Fruit fly (Drosophila melanogaster) whole organism, adult: ENCODE measurements around the gene crm.

ENCODE experiments used
- CG11617 ChIP-seq: fragments of 200-800 bp; sonication (Bioruptor generic); optimal IDR thresholded peaks from 2 replicates; lab custom pipeline; 2017; ENCODE audit warnings: mild to moderate bottlenecking, missing biosample characterization, missing genetic modification reagents, missing genetic modification characterization
- CG12768 ChIP-seq: fragments of 200-800 bp; sonication (Bioruptor generic); optimal IDR thresholded peaks from 2 replicates; lab custom pipeline; 2017; ENCODE audit warnings: missing biosample characterization, missing genetic modification characterization, mild to moderate bottlenecking, moderate library complexity, missing genetic modification reagents
- CG14711 ChIP-seq: fragments of 200-800 bp; sonication (Bioruptor generic); optimal IDR thresholded peaks from 2 replicates; lab custom pipeline; 2018; ENCODE audit warnings: missing biosample characterization, mild to moderate bottlenecking, missing genetic modification characterization, moderate library complexity
- CG1620 ChIP-seq: fragments of 200-800 bp; sonication (Bioruptor generic); optimal IDR thresholded peaks from 2 replicates; lab custom pipeline; 2016; ENCODE audit warnings: missing biosample characterization, missing genetic modification characterization
- CG33017 ChIP-seq: fragments of 200-800 bp; sonication (Bioruptor generic); optimal IDR thresholded peaks from 2 replicates; lab custom pipeline; 2018; ENCODE audit warnings: missing biosample characterization, mild to moderate bottlenecking, missing genetic modification characterization, moderate library complexity
- CG5204 ChIP-seq: fragments of 200-800 bp; sonication (Bioruptor generic); optimal IDR thresholded peaks from 2 replicates; lab custom pipeline; 2016; ENCODE audit warnings: missing biosample characterization, missing genetic modification characterization
- CG7045 ChIP-seq: fragments of 200-800 bp; sonication (Bioruptor generic); optimal IDR thresholded peaks from 2 replicates; lab custom pipeline; 2017; ENCODE audit warnings: missing biosample characterization, mild to moderate bottlenecking, missing genetic modification characterization
- CG7101 ChIP-seq: fragments of 200-800 bp; sonication (Bioruptor generic); optimal IDR thresholded peaks from 2 replicates; lab custom pipeline; 2018; ENCODE audit warnings: missing biosample characterization, mild to moderate bottlenecking, missing genetic modification characterization, moderate library complexity
- Clk ChIP-seq: fragments of 200-800 bp; sonication (Bioruptor generic); optimal IDR thresholded peaks from 2 replicates; lab custom pipeline; 2017; ENCODE audit warnings: missing biosample characterization, missing genetic modification characterization
- Crg-1 ChIP-seq: fragments of 200-800 bp; sonication (Bioruptor generic); optimal IDR thresholded peaks from 2 replicates; lab custom pipeline; 2016; ENCODE audit warnings: missing biosample characterization, missing genetic modification characterization
- Hr96 ChIP-seq: fragments of 200-800 bp; sonication (Bioruptor generic); optimal IDR thresholded peaks from 2 replicates; lab custom pipeline; 2016; ENCODE audit warnings: missing biosample characterization, missing genetic modification characterization
- Mnt ChIP-seq: fragments of 200-800 bp; sonication (Bioruptor generic); optimal IDR thresholded peaks from 2 replicates; lab custom pipeline; 2016; ENCODE audit warnings: missing biosample characterization, mild to moderate bottlenecking, missing genetic modification characterization
- bab1 ChIP-seq: fragments of 200-800 bp; sonication (Bioruptor generic); optimal IDR thresholded peaks from 3 replicates; lab custom pipeline; 2019; ENCODE audit warnings: missing biosample characterization, mild to moderate bottlenecking, missing genetic modification characterization, moderate library complexity
- cic ChIP-seq: fragments of 200-800 bp; sonication (Bioruptor generic); optimal IDR thresholded peaks from 2 replicates; lab custom pipeline; 2017; ENCODE audit warnings: missing biosample characterization, mild to moderate bottlenecking, missing genetic modification characterization, moderate library complexity
- cnc ChIP-seq, 2 experiments: fragments of >200 bp; optimal IDR thresholded peaks; 2 replicates each; lab custom pipeline; 2017
- kay ChIP-seq: fragments of 200-800 bp; sonication (Bioruptor generic); peaks from one replicate; lab custom pipeline; 2016; ENCODE audit warnings: missing biosample characterization, missing genetic modification characterization, borderline replicate concordance
- ovo ChIP-seq: fragments of 200-800 bp; sonication (Bioruptor generic); optimal IDR thresholded peaks from 2 replicates; lab custom pipeline; 2016; ENCODE audit warnings: missing biosample characterization, missing genetic modification characterization
- pad ChIP-seq: fragments of 200-800 bp; sonication (Bioruptor generic); optimal IDR thresholded peaks from 3 replicates; lab custom pipeline; 2017; ENCODE audit warnings: missing biosample characterization, missing genetic modification characterization, mild to moderate bottlenecking, moderate library complexity, missing genetic modification reagents
- tj ChIP-seq: fragments of 200-800 bp; sonication (Bioruptor generic); optimal IDR thresholded peaks from 3 replicates; lab custom pipeline; 2017; ENCODE audit warnings: missing biosample characterization, mild to moderate bottlenecking, missing genetic modification characterization, moderate library complexity
- toe ChIP-seq: fragments of 200-800 bp; sonication (Bioruptor generic); optimal IDR thresholded peaks from 2 replicates; lab custom pipeline; 2016; ENCODE audit warnings: missing biosample characterization, missing genetic modification characterization

crm gene

dm6 chrX:2743020-2743419, 4.4 kb upstream of the crm start:
- TF ChIP-seq kay (GFP tag; lab: Kevin White, UChicago) (no peak), CG12768 (peak; percentile 84), toe (GFP tag; lab: Kevin White, UChicago) (peak; percentile 50), cic (no peak), cnc (optimal IDR thresholded peaks at IDR 0.05; lab: Kevin White, UChicago) (no peak), CG33017 (tag; lab: Kevin White, UChicago) (peak; percentile 68), Clk (peak; percentile 38), Hr96 (GFP tag; lab: Kevin White, UChicago) (peak; percentile 90), CG7101 (tag; lab: Kevin White, UChicago) (peak; percentile 90), CG1620 (peak; percentile 64), CG7045 (GFP tag; lab: Kevin White, UChicago) (peak; percentile 72), Crg-1 (GFP tag; lab: Kevin White, UChicago) (peak; percentile 73), CG5204 (GFP tag; lab: Kevin White, UChicago) (peak; percentile 75), tj (GFP tag; lab: Kevin White, UChicago) (peak; percentile 48), CG14711 (tag; lab: Kevin White, UChicago) (peak; percentile 82), pad (GFP tag; lab: Kevin White, UChicago) (peak; percentile 58), bab1 (GFP tag; lab: Kevin White, UChicago) (peak; percentile 34), CG11617 (peak; percentile 83), Mnt (GFP tag; lab: Kevin White, UChicago) (peak; percentile 82), ovo (peak; percentile 58)

DNA sequence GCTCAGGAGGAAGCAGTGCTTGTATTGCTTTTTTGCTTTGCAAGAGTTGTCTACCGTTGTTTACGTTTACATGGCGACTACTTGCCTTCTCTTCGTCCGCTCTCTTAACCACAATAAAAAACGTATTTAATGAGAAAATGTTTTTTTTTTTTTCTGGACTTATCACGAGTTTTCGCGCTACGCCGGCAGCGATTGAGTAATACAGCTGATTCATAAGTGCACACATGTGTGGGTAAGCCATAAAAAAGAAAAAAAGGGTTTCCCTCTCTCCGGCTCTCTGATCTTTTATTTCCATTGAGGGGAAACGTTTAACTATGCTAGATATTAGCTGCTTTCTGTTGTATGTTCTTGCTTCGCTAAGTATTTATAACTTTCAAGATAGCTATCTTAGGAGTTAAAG, 3.5 kb upstream of the crm start:
- TF ChIP-seq cic (peak; percentile 94), CG12768 (peak; percentile 59), CG11617 (peak; percentile 56), cnc (optimal IDR thresholded peaks at IDR 0.05; lab: Kevin White, UChicago) (no peak), CG33017 (tag; lab: Kevin White, UChicago) (peak; percentile 52), kay (GFP tag; lab: Kevin White, UChicago) (peak; percentile 98), tj (GFP tag; lab: Kevin White, UChicago) (peak; percentile 49), Hr96 (GFP tag; lab: Kevin White, UChicago) (no peak), CG7101 (tag; lab: Kevin White, UChicago) (no peak), ovo (peak; percentile 3), Mnt (GFP tag; lab: Kevin White, UChicago) (peak; percentile 58), pad (GFP tag; lab: Kevin White, UChicago) (peak; percentile 89), Clk (no peak), CG1620 (no peak), bab1 (GFP tag; lab: Kevin White, UChicago) (no peak), CG7045 (GFP tag; lab: Kevin White, UChicago) (peak; percentile 11)

DNA sequence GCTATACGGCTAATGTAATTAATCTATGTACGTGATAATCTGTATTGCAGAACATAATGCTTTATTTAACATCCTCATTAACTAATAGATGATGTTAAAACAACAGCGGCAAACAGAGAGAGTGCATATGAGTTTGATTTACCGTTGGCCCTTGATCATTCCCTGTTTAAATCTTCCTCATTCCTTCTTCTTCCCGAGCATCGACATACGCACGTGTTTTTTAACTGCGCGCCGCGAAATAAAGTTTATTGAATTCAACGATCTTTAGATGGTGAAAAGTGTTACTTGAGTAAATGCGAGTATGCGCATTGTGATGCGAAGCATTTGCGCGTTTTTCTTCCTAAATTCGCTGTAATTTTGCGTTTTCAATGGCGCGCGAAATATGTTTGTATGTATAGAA, 1.5 kb upstream of the crm start, which contains the start of gene kirre:
Gene kirre, plus strand, starts transcription at position 301 of the 400 bp plus-strand sequence.
- no peak for TF ChIP-seq CG14711 (tag; lab: Kevin White, UChicago)
- TF ChIP-seq kay (GFP tag; lab: Kevin White, UChicago) = no peak
- TF ChIP-seq toe (GFP tag; lab: Kevin White, UChicago) = no peak
- no peak for TF ChIP-seq Crg-1 (GFP tag; lab: Kevin White, UChicago)
- TF ChIP-seq CG7101 (tag; lab: Kevin White, UChicago) = no peak
- TF ChIP-seq tj (GFP tag; lab: Kevin White, UChicago) = no peak
- no peak for TF ChIP-seq CG33017 (tag; lab: Kevin White, UChicago)

dm6 chrX:2732127-2732526, 6.4 kb downstream of the crm start, which contains the start of the genes ttm50 and CG2712:
ttm50 (minus strand) TSS chrX:2732190.
CG2712 (plus strand) TSS chrX:2732469.
- TF ChIP-seq cic (no peak), cnc (optimal IDR thresholded peaks at IDR 0.05; lab: Kevin White, UChicago) (no peak), Mnt (GFP tag; lab: Kevin White, UChicago) (peak; percentile 98), Hr96 (GFP tag; lab: Kevin White, UChicago) (no peak), tj (GFP tag; lab: Kevin White, UChicago) (peak; percentile 35), ovo (peak; percentile 44), CG14711 (tag; lab: Kevin White, UChicago) (peak; percentile 50), kay (GFP tag; lab: Kevin White, UChicago) (no peak), toe (GFP tag; lab: Kevin White, UChicago) (no peak), CG11617 (peak; percentile 77), pad (GFP tag; lab: Kevin White, UChicago) (peak; percentile 60), CG5204 (GFP tag; lab: Kevin White, UChicago) (no peak), CG1620 (peak; percentile 66), Crg-1 (GFP tag; lab: Kevin White, UChicago) (peak; percentile 32), bab1 (GFP tag; lab: Kevin White, UChicago) (peak; percentile 77), CG7045 (GFP tag; lab: Kevin White, UChicago) (peak; percentile 40), CG33017 (tag; lab: Kevin White, UChicago) (peak; percentile 29), Clk (peak; percentile 45), CG7101 (tag; lab: Kevin White, UChicago) (peak; percentile 68), CG12768 (peak; percentile 63)

DNA sequence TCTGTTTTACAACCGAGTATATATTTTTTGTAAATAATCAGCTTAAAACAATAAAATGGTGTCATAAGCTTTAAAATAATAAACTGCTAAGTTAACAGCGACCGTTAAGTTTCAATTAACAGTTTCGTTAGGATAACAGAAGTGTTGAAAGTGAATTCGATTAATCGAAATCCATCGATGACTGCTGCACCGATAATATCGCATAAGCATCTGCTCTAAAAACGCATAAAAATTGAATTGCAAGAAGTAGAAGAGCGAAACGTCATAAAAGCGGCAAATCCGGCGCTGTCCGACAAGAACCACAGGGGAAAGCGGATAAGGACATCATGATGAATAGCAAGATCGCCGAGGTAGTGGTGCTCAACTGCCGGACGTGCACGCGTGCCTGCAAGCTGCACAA, 11.1 kb downstream of the crm start, which contains the start of gene dwg:
Gene dwg, plus strand, starts transcription at position 193 of the 400 bp plus-strand sequence.
- TF ChIP-seq CG14711 (tag; lab: Kevin White, UChicago) (no peak), bab1 (GFP tag; lab: Kevin White, UChicago) (peak; percentile 29)

DNA sequence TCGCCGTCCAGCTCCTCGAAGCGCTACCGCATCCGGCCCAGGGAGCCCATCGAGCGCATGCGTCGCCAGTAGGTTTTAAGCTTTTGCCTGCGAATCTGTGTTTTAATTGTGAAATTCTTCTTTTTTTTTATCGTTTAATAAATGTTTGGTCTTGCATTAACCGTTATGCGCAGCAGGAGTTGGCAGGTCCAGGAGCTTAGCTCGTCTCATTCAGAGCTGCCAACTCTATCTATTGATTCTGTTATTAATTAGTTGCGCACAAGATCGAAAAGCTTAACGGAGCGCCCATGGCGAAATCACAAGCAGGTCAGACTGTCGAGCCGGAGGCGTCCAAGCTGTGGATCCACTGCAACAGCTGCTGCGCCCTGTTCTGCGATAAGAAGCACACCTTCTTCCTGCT, 12.2 kb downstream of the crm start, which contains the start of gene vilya:
Gene vilya, plus strand, starts transcription at position 259 of the 400 bp plus-strand sequence.
- TF ChIP-seq CG11617 (no peak), CG12768 (no peak), kay (GFP tag; lab: Kevin White, UChicago) (no peak), Clk (no peak), Crg-1 (GFP tag; lab: Kevin White, UChicago) (no peak), bab1 (GFP tag; lab: Kevin White, UChicago) (no peak), CG1620 (no peak), ovo (no peak), toe (GFP tag; lab: Kevin White, UChicago) (no peak), tj (GFP tag; lab: Kevin White, UChicago) (no peak), CG7101 (tag; lab: Kevin White, UChicago) (no peak), CG14711 (tag; lab: Kevin White, UChicago) (no peak), Mnt (GFP tag; lab: Kevin White, UChicago) (no peak), CG5204 (GFP tag; lab: Kevin White, UChicago) (no peak), CG33017 (tag; lab: Kevin White, UChicago) (no peak), cnc (optimal IDR thresholded peaks at IDR 0.05; lab: Kevin White, UChicago) (no peak), CG7045 (GFP tag; lab: Kevin White, UChicago) (no peak), pad (GFP tag; lab: Kevin White, UChicago) (no peak), cic (no peak)
